Worm (Caenorhabditis elegans) whole organism, L4 larva: ENCODE measurements around the gene ZK6.8.

Source experiments
- D1046.2 ChIP-seq: fragments of 200-800 bp; sonication (Bioruptor generic); IDR thresholded peaks from 2 replicates; pipeline ENCODE4 v1.3.6; 2022; ENCODE audit warnings: missing genetic modification characterization, missing compliant biosample characterization
- F10B5.3 ChIP-seq: sonication (generic microtip); optimal IDR thresholded peaks from 2 replicates; lab custom pipeline; 2016; ENCODE audit warnings: mild to moderate bottlenecking, missing genetic modification characterization, missing compliant biosample characterization
- F26F4.8 ChIP-seq: fragments of 200-800 bp; sonication (Bioruptor generic); conservative IDR thresholded peaks from 2 replicates; pipeline ENCODE4 v1.3.6; 2022; ENCODE audit warnings: missing genetic modification characterization, missing compliant biosample characterization
- T20F7.1 ChIP-seq: fragments of 200-800 bp; sonication (Bioruptor generic); optimal IDR thresholded peaks from 2 replicates; lab custom pipeline; 2018; ENCODE audit warnings: mild to moderate bottlenecking, missing genetic modification characterization, missing compliant biosample characterization
- T26A8.4 ChIP-seq: fragments of 200-800 bp; sonication (Bioruptor generic); IDR thresholded peaks from 2 replicates; pipeline ENCODE4 v1.3.6; 2022; ENCODE audit warnings: missing genetic modification characterization, missing compliant biosample characterization
- Y105C5A.15 ChIP-seq: fragments of 200-800 bp; sonication (Bioruptor generic); IDR thresholded peaks from 2 replicates; pipeline ENCODE4 v1.3.6; 2022; ENCODE audit warnings: missing genetic modification characterization, missing compliant biosample characterization
- Y5F2A.4 ChIP-seq: fragments of 200-800 bp; sonication (Bioruptor generic); optimal IDR thresholded peaks from 2 replicates; lab custom pipeline; 2018; ENCODE audit warnings: mild to moderate bottlenecking, missing genetic modification characterization, missing compliant biosample characterization
- ZK546.5 ChIP-seq, 2 experiments: sonication (generic microtip); optimal IDR thresholded peaks; 2 replicates each; lab custom pipeline; 2017; ENCODE audit warnings: missing biosample characterization in 2 of 2, missing genetic modification characterization in 2 of 2
- aha-1 ChIP-seq: fragments of 150-350 bp; peaks from one replicate; lab custom pipeline; 2014; ENCODE audit warnings: missing biosample characterization, missing genetic modification characterization
- aly-2 ChIP-seq: sonication (generic microtip); optimal IDR thresholded peaks from 2 replicates; lab custom pipeline; 2018; ENCODE audit warnings: missing biosample characterization, missing genetic modification characterization
- ama-1 ChIP-seq: fragments of 150-350 bp; optimal IDR thresholded peaks from 2 replicates; lab custom pipeline; 2014; ENCODE audit warnings: inconsistent platforms, mixed read lengths
- ceh-20 ChIP-seq: fragments of 200-800 bp; sonication (Bioruptor generic); IDR thresholded peaks from 2 replicates; pipeline ENCODE4 v1.3.6; 2022; ENCODE audit warnings: missing genetic modification reagents, missing genetic modification characterization, missing compliant biosample characterization
- ceh-82 ChIP-seq: sonication (generic microtip); optimal IDR thresholded peaks from 2 replicates; lab custom pipeline; 2017; ENCODE audit warnings: missing biosample characterization, missing genetic modification characterization
- daf-12 ChIP-seq: fragments of 150-350 bp; optimal IDR thresholded peaks from 2 replicates; lab custom pipeline; 2014; ENCODE audit warnings: missing biosample characterization, missing genetic modification reagents, missing genetic modification characterization
- daf-16 ChIP-seq, 3 experiments: sonication (generic microtip); optimal IDR thresholded peaks; 2 replicates each; lab custom pipeline; 2016 to 2017; ENCODE audit warnings: missing genetic modification characterization in 3 of 3, missing genetic modification reagents in 3 of 3, mild to moderate bottlenecking in 2 of 3, missing compliant biosample characterization in 2 of 3, missing biosample characterization in 1 of 3, moderate library complexity in 1 of 3
- daf-19 ChIP-seq: fragments of 200-800 bp; sonication (Bioruptor generic); conservative IDR thresholded peaks from 2 replicates; pipeline ENCODE4 v1.3.6; 2022; ENCODE audit warnings: missing genetic modification characterization, missing compliant biosample characterization
- dmd-8 ChIP-seq: fragments of 200-800 bp; sonication (Bioruptor generic); IDR thresholded peaks from 2 replicates; pipeline ENCODE4 v1.3.6; 2022; ENCODE audit warnings: missing genetic modification characterization, missing compliant biosample characterization
- dmd-9 ChIP-seq: fragments of 200-800 bp; sonication (Bioruptor generic); IDR thresholded peaks from 2 replicates; pipeline ENCODE4 v1.3.6; 2022; ENCODE audit warnings: missing genetic modification reagents, missing genetic modification characterization, missing compliant biosample characterization
- dpl-1 ChIP-seq: fragments of 150-350 bp; optimal IDR thresholded peaks from 2 replicates; lab custom pipeline; 2014; ENCODE audit warnings: missing biosample characterization, missing genetic modification reagents, missing genetic modification characterization
- fkh-10 ChIP-seq: fragments of 150-350 bp; optimal IDR thresholded peaks from 2 replicates; lab custom pipeline; 2014; ENCODE audit warnings: missing biosample characterization, missing genetic modification reagents, missing genetic modification characterization
- fos-1 ChIP-seq: fragments of 150-350 bp; optimal IDR thresholded peaks from 2 replicates; lab custom pipeline; 2014; ENCODE audit warnings: missing biosample characterization, missing genetic modification characterization
- gei-8 ChIP-seq: fragments of 200-800 bp; sonication (Bioruptor generic); optimal IDR thresholded peaks from 2 replicates; lab custom pipeline; 2018; ENCODE audit warnings: mild to moderate bottlenecking, missing genetic modification characterization, missing compliant biosample characterization
- hmg-1.1 ChIP-seq: fragments of 200-800 bp; sonication (Bioruptor generic); IDR thresholded peaks from 2 replicates; pipeline ENCODE4 v1.3.6; 2022; ENCODE audit warnings: missing genetic modification reagents, missing genetic modification characterization, missing compliant biosample characterization
- jun-1 ChIP-seq: fragments of 150-350 bp; optimal IDR thresholded peaks from 2 replicates; lab custom pipeline; 2014; ENCODE audit warnings: missing biosample characterization, missing genetic modification reagents, missing genetic modification characterization
- lim-7 ChIP-seq: fragments of 200-800 bp; sonication (Bioruptor generic); IDR thresholded peaks from 2 replicates; pipeline ENCODE4 v1.3.6; 2022; ENCODE audit warnings: missing genetic modification characterization, missing compliant biosample characterization
- lin-15B ChIP-seq: fragments of 150-350 bp; sonication (generic microtip); optimal IDR thresholded peaks from 3 replicates; lab custom pipeline; 2014; ENCODE audit warnings: missing biosample characterization, missing genetic modification characterization
- lin-29 ChIP-seq: fragments of 200-800 bp; sonication (Bioruptor generic); IDR thresholded peaks from 2 replicates; pipeline ENCODE4 v1.3.6; 2022; ENCODE audit warnings: missing genetic modification reagents, missing genetic modification characterization, missing compliant biosample characterization
- lin-39 ChIP-seq: fragments of 150-350 bp; optimal IDR thresholded peaks from 2 replicates; lab custom pipeline; 2014; ENCODE audit warnings: missing biosample characterization, missing genetic modification reagents, missing genetic modification characterization
- lir-3 ChIP-seq: sonication (generic microtip); optimal IDR thresholded peaks from 2 replicates; lab custom pipeline; 2016; ENCODE audit warnings: mild to moderate bottlenecking, missing genetic modification characterization, missing compliant biosample characterization
- madf-9 ChIP-seq: fragments of 200-800 bp; sonication (Bioruptor generic); conservative IDR thresholded peaks from 2 replicates; pipeline ENCODE4 v1.3.6; 2022; ENCODE audit warnings: missing genetic modification reagents, missing genetic modification characterization, missing compliant biosample characterization
- mdl-1 ChIP-seq, 2 experiments: fragments of 150-350 bp in 1 of 2; sonication (generic microtip) in 1 of 2; optimal IDR thresholded peaks; 2 replicates each; lab custom pipeline; 2014 to 2017; ENCODE audit warnings: missing biosample characterization in 2 of 2, missing genetic modification characterization in 2 of 2
- mdt-29 ChIP-seq: fragments of 200-800 bp; sonication (Bioruptor generic); IDR thresholded peaks from 2 replicates; pipeline ENCODE4 v1.3.6; 2022; ENCODE audit warnings: missing genetic modification reagents, missing genetic modification characterization, missing compliant biosample characterization
- mep-1 ChIP-seq: fragments of 150-350 bp; sonication (generic microtip); optimal IDR thresholded peaks from 3 replicates; lab custom pipeline; 2014; ENCODE audit warnings: missing biosample characterization, missing genetic modification characterization
- mes-2 ChIP-seq: sonication (generic microtip); optimal IDR thresholded peaks from 2 replicates; lab custom pipeline; 2016; ENCODE audit warnings: missing genotype, mild to moderate bottlenecking, missing genetic modification characterization, missing compliant biosample characterization; ENCODE audit not compliant: poor library complexity, severe bottlenecking
- mxl-2 ChIP-seq: fragments of 200-800 bp; sonication (Bioruptor generic); conservative IDR thresholded peaks from 2 replicates; pipeline ENCODE4 v1.3.6; 2022; ENCODE audit warnings: missing genetic modification reagents, missing genetic modification characterization, missing compliant biosample characterization
- nhr-28 ChIP-seq: fragments of 150-350 bp; optimal IDR thresholded peaks from 2 replicates; lab custom pipeline; 2014; ENCODE audit warnings: missing biosample characterization, missing genetic modification characterization
- nhr-42 ChIP-seq: fragments of 200-800 bp; sonication (Bioruptor generic); IDR thresholded peaks from 2 replicates; pipeline ENCODE4 v1.3.6; 2022; ENCODE audit warnings: missing genetic modification characterization, missing compliant biosample characterization
- nhr-76 ChIP-seq: fragments of 150-350 bp; optimal IDR thresholded peaks from 2 replicates; lab custom pipeline; 2014; ENCODE audit warnings: missing biosample characterization, missing genetic modification characterization
- pha-4 ChIP-seq, 2 experiments: fragments of 150-350 bp in 1 of 2; fragments of 200-800 bp in 1 of 2; sonication (Bioruptor generic) in 1 of 2; IDR thresholded peaks in 1 of 2; optimal IDR thresholded peaks in 1 of 2; 2 replicates each; pipeline versions ENCODE4 v1.3.6 to Lab custom; 2014 to 2022; ENCODE audit warnings: missing genetic modification characterization in 2 of 2, missing genetic modification reagents in 2 of 2, missing biosample characterization in 1 of 2, missing compliant biosample characterization in 1 of 2
- php-3 ChIP-seq: fragments of 200-800 bp; sonication (Bioruptor generic); IDR thresholded peaks from 2 replicates; pipeline ENCODE4 v1.3.6; 2022; ENCODE audit warnings: missing genetic modification reagents, missing genetic modification characterization, missing compliant biosample characterization
- saeg-2 ChIP-seq: fragments of 200-800 bp; sonication (Bioruptor generic); IDR thresholded peaks from 2 replicates; pipeline ENCODE4 v1.3.6; 2022; ENCODE audit warnings: missing genetic modification reagents, missing genetic modification characterization, missing compliant biosample characterization
- sdz-12 ChIP-seq: fragments of 200-800 bp; sonication (Bioruptor generic); optimal IDR thresholded peaks from 2 replicates; lab custom pipeline; 2018; ENCODE audit warnings: mild to moderate bottlenecking, missing genetic modification characterization, missing compliant biosample characterization
- set-16 ChIP-seq: fragments of 200-800 bp; sonication (Bioruptor generic); IDR thresholded peaks from 2 replicates; pipeline ENCODE4 v1.3.6; 2022; ENCODE audit warnings: missing genetic modification reagents, missing genetic modification characterization, missing compliant biosample characterization
- snpc-1.2 ChIP-seq: fragments of 200-800 bp; sonication (Bioruptor generic); IDR thresholded peaks from 2 replicates; pipeline ENCODE4 v1.3.6; 2022; ENCODE audit warnings: missing genetic modification reagents, missing genetic modification characterization, missing compliant biosample characterization
- spr-1 ChIP-seq: sonication (generic microtip); optimal IDR thresholded peaks from 2 replicates; lab custom pipeline; 2016; ENCODE audit warnings: mild to moderate bottlenecking, missing genetic modification characterization, missing compliant biosample characterization
- unc-130 ChIP-seq: sonication (generic microtip); optimal IDR thresholded peaks from 2 replicates; lab custom pipeline; 2016; ENCODE audit warnings: missing genetic modification reagents, missing genetic modification characterization, missing compliant biosample characterization
- unc-39 ChIP-seq: sonication (generic microtip); optimal IDR thresholded peaks from 2 replicates; lab custom pipeline; 2017; ENCODE audit warnings: missing biosample characterization, missing genetic modification characterization
- zag-1 ChIP-seq: fragments of 150-350 bp; optimal IDR thresholded peaks from 2 replicates; lab custom pipeline; 2014; ENCODE audit warnings: missing biosample characterization, missing genetic modification characterization
- zfp-2 ChIP-seq: sonication (generic microtip); optimal IDR thresholded peaks from 2 replicates; lab custom pipeline; 2016; ENCODE audit warnings: mild to moderate bottlenecking, missing genetic modification characterization, missing compliant biosample characterization
- zip-11 ChIP-seq: fragments of 200-800 bp; sonication (Bioruptor generic); IDR thresholded peaks from 2 replicates; pipeline ENCODE4 v1.3.6; 2022; ENCODE audit warnings: missing genetic modification characterization, missing compliant biosample characterization
- zip-2 ChIP-seq: fragments of 150-350 bp; optimal IDR thresholded peaks from 2 replicates; lab custom pipeline; 2014; ENCODE audit warnings: missing biosample characterization, missing genetic modification characterization
- ztf-11 ChIP-seq: fragments of 150-350 bp; optimal IDR thresholded peaks from 2 replicates; lab custom pipeline; 2014; ENCODE audit warnings: missing biosample characterization, missing genetic modification characterization
- ztf-7 ChIP-seq: fragments of 150-350 bp; optimal IDR thresholded peaks from 2 replicates; lab custom pipeline; 2014; ENCODE audit warnings: missing biosample characterization, missing genetic modification characterization

The ZK6.8 gene

DNA sequence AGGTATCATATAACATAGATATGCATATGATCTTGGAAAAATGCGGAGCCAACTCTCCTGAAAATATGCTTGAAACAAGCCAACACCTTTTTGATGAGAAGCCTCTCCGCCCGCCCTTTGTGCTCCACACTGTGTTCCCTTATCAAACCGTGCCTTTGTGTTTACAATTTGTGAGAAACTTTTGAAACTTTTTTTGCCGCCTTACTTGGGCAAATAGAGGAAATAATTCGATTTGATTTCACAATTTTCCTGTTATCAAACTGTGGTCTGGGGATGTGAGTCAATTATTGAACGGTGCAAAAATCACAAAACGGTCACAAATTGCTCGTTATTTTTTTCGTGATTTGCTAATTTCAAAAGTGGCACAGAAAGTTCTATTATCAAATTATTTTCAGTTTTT is 49.1 kb upstream of the ZK6.8 start (continued):
- TF ChIP-seq nhr-76 (tag; lab: Kevin White, UChicago) (no peak), dmd-9 (GFP tag; lab: Robert Waterston, UW) (no peak), zip-2 (tag; lab: Kevin White, UChicago) (no peak), Y105C5A.15 (no peak), T26A8.4 (GFP tag; lab: Robert Waterston, UW) (no peak), mdl-1 (tag; optimal IDR thresholded peaks at IDR 0.05; lab: Kevin White, UChicago) (peak in 1 of 2 experiments; percentile 15), D1046.2 (no peak), ceh-82 (tag; lab: Kevin White, UChicago) (no peak), zip-11 (GFP tag; lab: Robert Waterston, UW) (no peak), pha-4 (GFP tag; IDR thresholded peaks at IDR 0.05; lab: Robert Waterston, UW) (no peak), pha-4 (tag; optimal IDR thresholded peaks at IDR 0.05; lab: Kevin White, UChicago) (no peak), mep-1 (tag; lab: Kevin White, UChicago) (no peak), daf-19 (GFP tag; lab: Robert Waterston, UW) (no peak), lin-39 (tag; lab: Kevin White, UChicago) (no peak), lim-7 (no peak), ztf-7 (tag; lab: Kevin White, UChicago) (no peak), mxl-2 (no peak), set-16 (GFP tag; lab: Robert Waterston, UW) (no peak), ZK546.5 (tag; optimal IDR thresholded peaks at IDR 0.05; lab: Kevin White, UChicago) (no peak), zag-1 (tag; lab: Kevin White, UChicago) (no peak), F10B5.3 (tag; lab: Kevin White, UChicago) (no peak), ama-1 (no peak), hmg-1.1 (GFP tag; lab: Robert Waterston, UW) (no peak), aha-1 (tag; lab: Kevin White, UChicago) (peak; percentile 65), gei-8 (GFP tag; lab: Kevin White, UChicago) (no peak), unc-39 (tag; lab: Kevin White, UChicago) (no peak), lir-3 (no peak), dmd-8 (GFP tag; lab: Robert Waterston, UW) (no peak), T20F7.1 (GFP tag; lab: Kevin White, UChicago) (no peak), F26F4.8 (GFP tag; lab: Robert Waterston, UW) (no peak), saeg-2 (GFP tag; lab: Robert Waterston, UW) (no peak), lin-15B (tag; lab: Kevin White, UChicago) (no peak), nhr-28 (tag; lab: Kevin White, UChicago) (peak; percentile 83), fkh-10 (GFP tag; lab: Kevin White, UChicago) (no peak), unc-130 (GFP tag; lab: Kevin White, UChicago) (no peak), dpl-1 (GFP tag; lab: Kevin White, UChicago) (no peak), lin-29 (GFP tag; lab: Robert Waterston, UW) (no peak), aly-2 (tag; lab: Kevin White, UChicago) (no peak), ceh-20 (GFP tag; lab: Robert Waterston, UW) (no peak), fos-1 (tag; lab: Kevin White, UChicago) (no peak), madf-9 (no peak), zfp-2 (tag; lab: Kevin White, UChicago) (no peak), mes-2 (tag; lab: Kevin White, UChicago) (no peak), nhr-42 (no peak), jun-1 (no peak), Y5F2A.4 (GFP tag; lab: Kevin White, UChicago) (no peak), sdz-12 (GFP tag; lab: Kevin White, UChicago) (no peak), php-3 (peak; percentile 62), snpc-1.2 (GFP tag; lab: Robert Waterston, UW) (no peak), daf-12 (tag; lab: Kevin White, UChicago) (no peak), mdt-29 (no peak), ztf-11 (no peak), spr-1 (tag; lab: Kevin White, UChicago) (no peak), daf-16 (GFP tag; optimal IDR thresholded peaks at IDR 0.05; lab: Kevin White, UChicago) (no peak), daf-16 (tag; optimal IDR thresholded peaks at IDR 0.05; lab: Kevin White, UChicago) (peak; percentile 94)
